Worm (Caenorhabditis elegans) whole organism, early embryonic: Measurements from ENCODE around the gene tos-1.
A peak's percentile ranks its signal among the peaks of the same experiment; 100 is the strongest.

Experiments
- B0310.2 ChIP-seq: sonication (generic microtip); optimal IDR thresholded peaks from 2 replicates; lab custom pipeline; 2016; ENCODE audit warnings: mild to moderate bottlenecking, missing genetic modification characterization, missing compliant biosample characterization
- F13C5.2 ChIP-seq: sonication (generic microtip); optimal IDR thresholded peaks from 2 replicates; lab custom pipeline; 2017; ENCODE audit warnings: mild to moderate bottlenecking, missing genetic modification characterization, inconsistent platforms, missing compliant biosample characterization
- aly-1 ChIP-seq: sonication (generic microtip); optimal IDR thresholded peaks from 2 replicates; lab custom pipeline; 2016; ENCODE audit warnings: missing genetic modification characterization, missing compliant biosample characterization
- ama-1 ChIP-seq: fragments of 150-350 bp; optimal IDR thresholded peaks from 2 replicates; lab custom pipeline; 2014
- ceh-13 ChIP-seq: fragments of 200-800 bp; sonication (Bioruptor generic); optimal IDR thresholded peaks from 2 replicates; lab custom pipeline; 2018; ENCODE audit warnings: mild to moderate bottlenecking, missing genetic modification characterization, missing compliant biosample characterization
- ceh-36 ChIP-seq: sonication (generic microtip); optimal IDR thresholded peaks from 2 replicates; lab custom pipeline; 2016; ENCODE audit warnings: missing genetic modification characterization, inconsistent platforms, missing compliant biosample characterization
- ets-7 ChIP-seq: sonication (generic microtip); optimal IDR thresholded peaks from 2 replicates; lab custom pipeline; 2016; ENCODE audit warnings: missing genotype, missing genetic modification characterization, missing compliant biosample characterization
- flt-1 ChIP-seq: fragments of 200-800 bp; sonication (Bioruptor generic); IDR thresholded peaks from 2 replicates; pipeline ENCODE4 v1.3.6; 2022; ENCODE audit warnings: missing genetic modification characterization, missing compliant biosample characterization
- hmbx-1 ChIP-seq: sonication (generic microtip); optimal IDR thresholded peaks from 2 replicates; lab custom pipeline; 2016; ENCODE audit warnings: mild to moderate bottlenecking, missing genetic modification characterization, missing compliant biosample characterization
- hmg-4 ChIP-seq: fragments of 200-800 bp; sonication (Bioruptor generic); optimal IDR thresholded peaks from 2 replicates; lab custom pipeline; 2018; ENCODE audit warnings: mild to moderate bottlenecking, missing genetic modification characterization, missing compliant biosample characterization
- hnd-1 ChIP-seq: sonication (generic microtip); optimal IDR thresholded peaks from 2 replicates; lab custom pipeline; 2016; ENCODE audit warnings: missing genetic modification characterization, missing compliant biosample characterization
- pes-1 ChIP-seq: fragments of 200-800 bp; sonication (Bioruptor generic); IDR thresholded peaks from 2 replicates; pipeline ENCODE4 v1.3.6; 2022; ENCODE audit warnings: missing genetic modification reagents, missing genetic modification characterization, missing compliant biosample characterization
- scrt-1 ChIP-seq: fragments of 200-800 bp; sonication (Bioruptor generic); IDR thresholded peaks from 2 replicates; pipeline ENCODE4 v1.3.6; 2022; ENCODE audit warnings: missing genetic modification characterization, missing compliant biosample characterization
- sea-1 ChIP-seq: fragments of 200-800 bp; sonication (Bioruptor generic); conservative IDR thresholded peaks from 2 replicates; pipeline ENCODE4 v1.3.6; 2022; ENCODE audit warnings: missing genetic modification characterization, missing compliant biosample characterization
- tbx-11 ChIP-seq: fragments of 200-800 bp; sonication (Bioruptor generic); IDR thresholded peaks from 2 replicates; pipeline ENCODE4 v1.3.6; 2022; ENCODE audit warnings: missing genetic modification characterization, missing compliant biosample characterization
- tbx-37 ChIP-seq: fragments of 200-800 bp; sonication (Bioruptor generic); conservative IDR thresholded peaks from 2 replicates; pipeline ENCODE4 v1.3.6; 2022; ENCODE audit warnings: missing genetic modification reagents, missing genetic modification characterization, missing compliant biosample characterization
- tra-4 ChIP-seq: sonication (generic microtip); optimal IDR thresholded peaks from 2 replicates; lab custom pipeline; 2017; ENCODE audit warnings: missing genetic modification characterization, missing compliant biosample characterization

tos-1 gene

ce11 chrV:9343629-9344624 lies at the start of gene tos-1:
TSS of gene tos-1 (minus strand) at chrV:9344203.
- TF ChIP-seq ceh-36 (tag; lab: Kevin White, UChicago) (peak; percentile 70), ets-7 (tag; lab: Kevin White, UChicago) (peak; percentile 54), pes-1 (GFP tag; lab: Robert Waterston, UW) (peak; percentile 68), ceh-13 (GFP tag; lab: Kevin White, UChicago) (peak; percentile 38), tbx-11 (GFP tag; lab: Robert Waterston, UW) (peak; percentile 62), flt-1 (GFP tag; lab: Robert Waterston, UW) (peak; percentile 64), tbx-37 (GFP tag; lab: Robert Waterston, UW) (no peak), hmbx-1 (tag; lab: Kevin White, UChicago) (peak; percentile 66), tra-4 (tag; lab: Kevin White, UChicago) (peak; percentile 52), F13C5.2 (peak; percentile 98), sea-1 (GFP tag; lab: Robert Waterston, UW) (peak; percentile 62; the same call in 1 of the 2 replicates), ama-1 (lab: Kevin White, UChicago) (peak; percentile 99), B0310.2 (tag; lab: Kevin White, UChicago) (peak; percentile 62), scrt-1 (0 out of 2 replicates have a peak, but pooled peaks have one; percentile 45), aly-1 (peak; percentile 70), hmg-4 (GFP tag; lab: Kevin White, UChicago) (peak; percentile 86), hnd-1 (peak; percentile 57)

- no peak for TF ChIP-seq F13C5.2
These were observed 48.0 kb upstream of the tos-1 start for ce11 chrV:9391959-9392358.

ce11 chrV:9386143-9386542 lies 42.1 kb upstream of the tos-1 start, which contains the start of gene hum-2:
TSS of gene hum-2 (plus strand) at chrV:9386175.
- TF ChIP-seq B0310.2 (tag; lab: Kevin White, UChicago) (no peak), ceh-13 (GFP tag; lab: Kevin White, UChicago) (no peak), hnd-1 (no peak)

- no peak for TF ChIP-seq tra-4 (tag; lab: Kevin White, UChicago)
These were observed 40.9 kb upstream of the tos-1 start for ce11 chrV:9384949-9385348.

ce11 chrV:9384359-9384758 lies 40.4 kb upstream of the tos-1 start:
- TF ChIP-seq scrt-1 = no peak
- TF ChIP-seq hmbx-1 (tag; lab: Kevin White, UChicago) = no peak
- TF ChIP-seq hmg-4 (GFP tag; lab: Kevin White, UChicago) = no peak
- no peak for TF ChIP-seq tbx-11 (GFP tag; lab: Robert Waterston, UW)
- TF ChIP-seq hnd-1 = no peak
- TF ChIP-seq flt-1 (GFP tag; lab: Robert Waterston, UW) = no peak
- TF ChIP-seq ets-7 (tag; lab: Kevin White, UChicago) = no peak
- TF ChIP-seq tra-4 (tag; lab: Kevin White, UChicago) = no peak
- no peak for TF ChIP-seq B0310.2 (tag; lab: Kevin White, UChicago)
- TF ChIP-seq ceh-36 (tag; lab: Kevin White, UChicago) = no peak
- no peak for TF ChIP-seq aly-1
- TF ChIP-seq F13C5.2 = no peak
- TF ChIP-seq tbx-37 (GFP tag; lab: Robert Waterston, UW) = no peak

- TF ChIP-seq scrt-1 (no peak), ets-7 (tag; lab: Kevin White, UChicago) (no peak), hmbx-1 (tag; lab: Kevin White, UChicago) (no peak), F13C5.2 (no peak), ceh-36 (tag; lab: Kevin White, UChicago) (no peak), tbx-37 (GFP tag; lab: Robert Waterston, UW) (no peak), pes-1 (GFP tag; lab: Robert Waterston, UW) (no peak), B0310.2 (tag; lab: Kevin White, UChicago) (no peak), ceh-13 (GFP tag; lab: Kevin White, UChicago) (no peak), flt-1 (GFP tag; lab: Robert Waterston, UW) (no peak), tbx-11 (GFP tag; lab: Robert Waterston, UW) (no peak), ama-1 (lab: Kevin White, UChicago) (no peak), aly-1 (no peak), hmg-4 (GFP tag; lab: Kevin White, UChicago) (no peak), hnd-1 (no peak), sea-1 (GFP tag; lab: Robert Waterston, UW) (no peak)
These were observed 38.7 kb upstream of the tos-1 start for ce11 chrV:9382538-9383328.

DNA sequence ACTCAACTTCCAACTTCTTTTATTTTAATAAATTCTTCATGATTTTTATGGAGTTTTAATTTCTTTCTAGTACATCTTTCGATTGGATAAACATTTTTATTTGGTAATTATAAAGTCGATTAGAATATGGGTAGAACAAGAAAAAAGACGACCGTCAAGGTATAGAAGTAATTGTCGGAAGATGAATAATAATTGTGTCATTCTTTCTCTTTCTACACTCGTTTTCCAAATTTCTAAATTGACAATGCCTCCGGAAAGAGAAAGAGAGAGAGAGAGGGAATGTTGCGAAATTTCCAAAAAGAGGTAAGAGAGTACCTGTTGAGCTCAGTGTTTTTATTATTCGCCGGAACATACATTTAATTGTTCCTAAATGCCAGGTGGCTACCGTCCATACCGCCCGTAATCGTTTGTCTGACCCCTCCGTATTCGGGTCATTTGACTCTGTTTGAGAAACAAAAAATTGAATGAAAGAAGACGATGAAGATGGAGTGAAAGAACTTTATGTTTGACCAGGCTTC lies 37.9 kb upstream of the tos-1 start, which contains the start of gene E02C12.12:
Gene E02C12.12, minus strand, starts transcription at position 468 of the 518 bp plus-strand sequence.
- TF ChIP-seq tbx-37 (GFP tag; lab: Robert Waterston, UW) = no peak
- no peak for TF ChIP-seq scrt-1
